Worm (Caenorhabditis elegans) whole organism, L1 larva: ENCODE data around the gene best-19.
A peak's percentile ranks its signal among the peaks of the same experiment; 100 is the strongest.

ENCODE experiments used
- F16B12.6 ChIP-seq: fragments of 150-350 bp; optimal IDR thresholded peaks from 2 replicates; lab custom pipeline; 2014; ENCODE audit warnings: missing biosample characterization, missing genetic modification characterization
- aha-1 ChIP-seq: fragments of 150-350 bp; optimal IDR thresholded peaks from 2 replicates; lab custom pipeline; 2014; ENCODE audit warnings: missing biosample characterization, missing genetic modification characterization
- blmp-1 ChIP-seq: fragments of 150-350 bp; optimal IDR thresholded peaks from 2 replicates; lab custom pipeline; 2014; ENCODE audit warnings: missing biosample characterization, missing genetic modification characterization
- ceh-63 ChIP-seq: fragments of 200-800 bp; sonication (Bioruptor generic); optimal IDR thresholded peaks from 2 replicates; lab custom pipeline; 2018; ENCODE audit warnings: mild to moderate bottlenecking, missing genetic modification characterization, missing compliant biosample characterization
- ceh-8 ChIP-seq: fragments of 200-800 bp; sonication (Bioruptor generic); optimal IDR thresholded peaks from 2 replicates; lab custom pipeline; 2018; ENCODE audit warnings: mild to moderate bottlenecking, missing genetic modification characterization, moderate library complexity, missing compliant biosample characterization
- ceh-90 ChIP-seq: sonication (generic microtip); optimal IDR thresholded peaks from 2 replicates; lab custom pipeline; 2016; ENCODE audit warnings: missing genetic modification characterization, missing compliant biosample characterization
- dpl-1 ChIP-seq, 3 experiments: fragments of 150-350 bp in 2 of 3; sonication (generic microtip) in 1 of 3; optimal IDR thresholded peaks; 2 replicates each; lab custom pipeline; 2014 to 2017; ENCODE audit warnings: missing biosample characterization in 3 of 3, missing genetic modification characterization in 3 of 3, missing genetic modification reagents in 3 of 3
- dsc-1 ChIP-seq: sonication (generic microtip); optimal IDR thresholded peaks from 2 replicates; lab custom pipeline; 2016; ENCODE audit warnings: mild to moderate bottlenecking, missing genetic modification characterization, missing compliant biosample characterization
- efl-1 ChIP-seq, 4 experiments: fragments of 150-350 bp; optimal IDR thresholded peaks in 3 of 4; peaks in 1 of 4; 1 replicate in 1 of 4; 2 replicates in 3 of 4; lab custom pipeline; 2014; ENCODE audit warnings: missing biosample characterization in 2 of 4, missing genetic modification characterization in 2 of 4, missing genetic modification reagents in 2 of 4
- efl-3 ChIP-seq: fragments of 200-800 bp; sonication (Bioruptor generic); optimal IDR thresholded peaks from 2 replicates; lab custom pipeline; 2018; ENCODE audit warnings: mild to moderate bottlenecking, missing genetic modification characterization, missing compliant biosample characterization
- egl-13 ChIP-seq: sonication (generic microtip); optimal IDR thresholded peaks from 2 replicates; lab custom pipeline; 2016; ENCODE audit warnings: missing genotype, missing genetic modification reagents, missing genetic modification characterization, missing compliant biosample characterization
- elt-2 ChIP-seq: sonication (generic microtip); optimal IDR thresholded peaks from 2 replicates; lab custom pipeline; 2016; ENCODE audit warnings: missing genetic modification characterization, mild to moderate bottlenecking, inconsistent platforms, missing compliant biosample characterization, missing genetic modification reagents
- ets-5 ChIP-seq: fragments of 200-800 bp; sonication (Bioruptor generic); IDR thresholded peaks from 2 replicates; pipeline ENCODE4 v1.3.6; 2022; ENCODE audit warnings: missing genetic modification characterization, missing compliant biosample characterization
- fkh-10 ChIP-seq: sonication (generic microtip); optimal IDR thresholded peaks from 2 replicates; lab custom pipeline; 2017; ENCODE audit warnings: missing biosample characterization, missing genetic modification reagents, missing genetic modification characterization
- fkh-4 ChIP-seq: sonication (generic microtip); optimal IDR thresholded peaks from 2 replicates; lab custom pipeline; 2016; ENCODE audit warnings: missing compliant biosample characterization, missing genetic modification characterization, borderline replicate concordance
- fkh-8 ChIP-seq: sonication (generic microtip); optimal IDR thresholded peaks from 2 replicates; lab custom pipeline; 2016; ENCODE audit warnings: mild to moderate bottlenecking, missing genetic modification characterization, missing compliant biosample characterization
- fos-1 ChIP-seq: fragments of 150-350 bp; optimal IDR thresholded peaks from 2 replicates; lab custom pipeline; 2014; ENCODE audit warnings: missing biosample characterization, missing genetic modification characterization
- grh-1 ChIP-seq: fragments of 200-800 bp; sonication (Bioruptor generic); IDR thresholded peaks from 2 replicates; pipeline ENCODE4 v1.3.6; 2022; ENCODE audit warnings: missing genetic modification reagents, missing genetic modification characterization, missing compliant biosample characterization
- hlh-17 ChIP-seq: fragments of 200-800 bp; sonication (Bioruptor generic); optimal IDR thresholded peaks from 2 replicates; lab custom pipeline; 2018; ENCODE audit warnings: missing genetic modification characterization, mild to moderate bottlenecking, missing compliant biosample characterization, moderate library complexity, borderline replicate concordance
- hpl-2 ChIP-seq: fragments of 150-350 bp; optimal IDR thresholded peaks from 2 replicates; lab custom pipeline; 2014; ENCODE audit warnings: missing biosample characterization, missing genetic modification reagents, missing genetic modification characterization
- lin-15B ChIP-seq: fragments of 150-350 bp; sonication (generic microtip); optimal IDR thresholded peaks from 3 replicates; lab custom pipeline; 2014; ENCODE audit warnings: missing biosample characterization, missing genetic modification characterization
- lin-39 ChIP-seq: fragments of 150-350 bp; optimal IDR thresholded peaks from 2 replicates; lab custom pipeline; 2014; ENCODE audit warnings: missing biosample characterization, missing genetic modification reagents, missing genetic modification characterization
- lir-3 ChIP-seq: sonication (generic microtip); optimal IDR thresholded peaks from 2 replicates; lab custom pipeline; 2016; ENCODE audit warnings: mild to moderate bottlenecking, missing genetic modification characterization, moderate library complexity, missing compliant biosample characterization; ENCODE audit not compliant: poor library complexity
- mab-9 ChIP-seq: fragments of 200-800 bp; sonication (Bioruptor generic); IDR thresholded peaks from 2 replicates; pipeline ENCODE4 v1.3.6; 2022; ENCODE audit warnings: missing genetic modification reagents, missing genetic modification characterization, missing compliant biosample characterization
- mdl-1 ChIP-seq, 2 experiments: fragments of 150-350 bp; optimal IDR thresholded peaks; 2 replicates each; lab custom pipeline; 2014 to 2017; ENCODE audit warnings: missing biosample characterization in 2 of 2, missing genetic modification characterization in 2 of 2, inconsistent platforms in 1 of 2
- mef-2 ChIP-seq: fragments of 150-350 bp; optimal IDR thresholded peaks from 2 replicates; lab custom pipeline; 2014; ENCODE audit warnings: missing biosample characterization, missing genetic modification characterization
- mep-1 ChIP-seq: fragments of 150-350 bp; optimal IDR thresholded peaks from 2 replicates; lab custom pipeline; 2014; ENCODE audit warnings: missing biosample characterization, missing genetic modification characterization
- nhr-11 ChIP-seq: fragments of 150-350 bp; optimal IDR thresholded peaks from 2 replicates; lab custom pipeline; 2014; ENCODE audit warnings: missing biosample characterization, missing genetic modification characterization
- nhr-28 ChIP-seq: fragments of 150-350 bp; optimal IDR thresholded peaks from 2 replicates; lab custom pipeline; 2014; ENCODE audit warnings: missing biosample characterization, missing genetic modification characterization
- nhr-47 ChIP-seq: sonication (generic microtip); optimal IDR thresholded peaks from 2 replicates; lab custom pipeline; 2016; ENCODE audit warnings: mild to moderate bottlenecking, missing genetic modification characterization, moderate library complexity, missing compliant biosample characterization
- nhr-77 ChIP-seq: fragments of 150-350 bp; optimal IDR thresholded peaks from 2 replicates; lab custom pipeline; 2014; ENCODE audit warnings: missing biosample characterization, missing genetic modification characterization
- nhr-85 ChIP-seq: sonication (generic microtip); peaks from one replicate; lab custom pipeline; 2016; ENCODE audit warnings: missing genetic modification characterization, inconsistent platforms, missing compliant biosample characterization
- pax-3 ChIP-seq: fragments of 200-800 bp; sonication (Bioruptor generic); optimal IDR thresholded peaks from 2 replicates; lab custom pipeline; 2018; ENCODE audit warnings: mild to moderate bottlenecking, missing genetic modification characterization, moderate library complexity, missing compliant biosample characterization
- skn-1 ChIP-seq: fragments of 150-350 bp; optimal IDR thresholded peaks from 2 replicates; lab custom pipeline; 2014; ENCODE audit warnings: missing biosample characterization, missing genetic modification characterization
- sox-4 ChIP-seq: sonication (generic microtip); optimal IDR thresholded peaks from 2 replicates; lab custom pipeline; 2016; ENCODE audit warnings: missing genetic modification characterization, missing compliant biosample characterization
- sup-37 ChIP-seq: fragments of 200-800 bp; sonication (Bioruptor generic); optimal IDR thresholded peaks from 2 replicates; lab custom pipeline; 2018; ENCODE audit warnings: mild to moderate bottlenecking, missing genetic modification characterization, missing compliant biosample characterization
- tlp-1 ChIP-seq: fragments of 150-350 bp; optimal IDR thresholded peaks from 2 replicates; lab custom pipeline; 2014; ENCODE audit warnings: missing biosample characterization, missing genetic modification characterization
- unc-30 ChIP-seq: sonication (generic microtip); optimal IDR thresholded peaks from 2 replicates; lab custom pipeline; 2017; ENCODE audit warnings: missing biosample characterization, missing genetic modification characterization
- unc-62 ChIP-seq: fragments of 150-350 bp; optimal IDR thresholded peaks from 2 replicates; lab custom pipeline; 2014; ENCODE audit warnings: missing biosample characterization, missing genetic modification reagents, missing genetic modification characterization
- unc-86 ChIP-seq: sonication (generic microtip); optimal IDR thresholded peaks from 2 replicates; lab custom pipeline; 2016; ENCODE audit warnings: missing genetic modification characterization, missing compliant biosample characterization
- unc-98 ChIP-seq: fragments of 200-800 bp; sonication (Bioruptor generic); IDR thresholded peaks from 2 replicates; pipeline ENCODE4 v1.3.6; 2022; ENCODE audit warnings: missing genetic modification characterization, missing compliant biosample characterization
- vab-15 ChIP-seq: sonication (generic microtip); optimal IDR thresholded peaks from 2 replicates; lab custom pipeline; 2017; ENCODE audit warnings: missing genotype, mild to moderate bottlenecking, missing genetic modification characterization, missing compliant biosample characterization
- xbp-1 ChIP-seq: sonication (generic microtip); optimal IDR thresholded peaks from 2 replicates; lab custom pipeline; 2016; ENCODE audit warnings: missing genetic modification characterization, missing compliant biosample characterization
- zip-4 ChIP-seq: fragments of 200-800 bp; sonication (Bioruptor generic); optimal IDR thresholded peaks from 2 replicates; lab custom pipeline; 2018; ENCODE audit warnings: mild to moderate bottlenecking, missing genetic modification characterization, moderate library complexity, missing compliant biosample characterization

Gene best-19

ce11 chrIV:296849-297248 lies 13.4 kb downstream of the best-19 start (continued):
- TF ChIP-seq pax-3 (tag; lab: Kevin White, UChicago) (no peak), ceh-8 (GFP tag; lab: Kevin White, UChicago) (no peak), lir-3 (tag; lab: Kevin White, UChicago) (no peak), unc-30 (tag; lab: Kevin White, UChicago) (no peak), fos-1 (tag; lab: Kevin White, UChicago) (no peak), hpl-2 (GFP tag; lab: Kevin White, UChicago) (no peak), F16B12.6 (tag; lab: Kevin White, UChicago) (no peak)

ce11 chrIV:298204-298603 lies 14.8 kb downstream of the best-19 start, which contains the start of gene pnp-1:
Gene pnp-1, minus strand, starts transcription at chrIV:298304.
- no peak for TF ChIP-seq blmp-1 (tag; lab: Kevin White, UChicago)
- TF ChIP-seq nhr-47 (tag; lab: Kevin White, UChicago): no peak
- TF ChIP-seq nhr-11 (tag; lab: Kevin White, UChicago): no peak
- TF ChIP-seq nhr-77 (tag; lab: Kevin White, UChicago): no peak
- no peak for TF ChIP-seq mab-9 (GFP tag; lab: Robert Waterston, UW)
- TF ChIP-seq mep-1: no peak
- no peak for TF ChIP-seq ceh-63 (GFP tag; lab: Kevin White, UChicago)
- TF ChIP-seq ets-5 (GFP tag; lab: Robert Waterston, UW): no peak
- no peak for TF ChIP-seq ceh-90 (tag; lab: Kevin White, UChicago)
- no peak for TF ChIP-seq nhr-28 (tag; lab: Kevin White, UChicago)
- no peak for TF ChIP-seq dsc-1 (tag; lab: Kevin White, UChicago)

ce11 chrIV:299190-299589 lies 15.7 kb downstream of the best-19 start:
- TF ChIP-seq efl-1 (optimal IDR thresholded peaks at IDR 0.05; lab: Kevin White, UChicago) (no peak), efl-1 (GFP tag; optimal IDR thresholded peaks at IDR 0.05 in 1 of 2; lab: Kevin White, UChicago) (peak in 1 of 2 experiments; percentile 91), ceh-8 (GFP tag; lab: Kevin White, UChicago) (no peak)

- no peak for TF ChIP-seq fkh-10 (GFP tag; lab: Kevin White, UChicago)
- TF ChIP-seq xbp-1: no peak
- no peak for TF ChIP-seq unc-98
- TF ChIP-seq hlh-17: no peak
- no peak for TF ChIP-seq unc-86 (tag; lab: Kevin White, UChicago)
- TF ChIP-seq efl-1 (optimal IDR thresholded peaks at IDR 0.05; lab: Kevin White, UChicago): no peak
- TF ChIP-seq efl-1 (GFP tag; optimal IDR thresholded peaks at IDR 0.05 in 1 of 2; lab: Kevin White, UChicago): no peak
- no peak for TF ChIP-seq nhr-85
- no peak for TF ChIP-seq mef-2 (tag; lab: Kevin White, UChicago)
- TF ChIP-seq sup-37: no peak
- no peak for TF ChIP-seq vab-15
- no peak for TF ChIP-seq dsc-1 (tag; lab: Kevin White, UChicago)
- no peak for TF ChIP-seq mdl-1 (tag; optimal IDR thresholded peaks at IDR 0.05; lab: Kevin White, UChicago)
- TF ChIP-seq unc-30 (tag; lab: Kevin White, UChicago): no peak
- no peak for TF ChIP-seq skn-1 (tag; lab: Kevin White, UChicago)
- TF ChIP-seq lin-15B: no peak
Measured at ce11 chrIV:300307-300706, 16.9 kb downstream of the best-19 start.

ce11 chrIV:302743-303142 lies 19.3 kb downstream of the best-19 start:
- TF ChIP-seq efl-1 (optimal IDR thresholded peaks at IDR 0.05; lab: Kevin White, UChicago): no peak
- peak in 1 of 2 experiments; percentile 78 for TF ChIP-seq efl-1 (GFP tag; optimal IDR thresholded peaks at IDR 0.05 in 1 of 2; lab: Kevin White, UChicago)
- no peak for TF ChIP-seq sox-4 (tag; lab: Kevin White, UChicago)
- no peak for TF ChIP-seq nhr-28 (tag; lab: Kevin White, UChicago)
- no peak for TF ChIP-seq fkh-8 (tag; lab: Kevin White, UChicago)
- no peak for TF ChIP-seq dpl-1 (GFP tag; optimal IDR thresholded peaks at IDR 0.05; lab: Kevin White, UChicago)
- no peak for TF ChIP-seq tlp-1 (tag; lab: Kevin White, UChicago)
- no peak for TF ChIP-seq efl-3 (GFP tag; lab: Kevin White, UChicago)
- no peak for TF ChIP-seq unc-98
- no peak for TF ChIP-seq unc-30 (tag; lab: Kevin White, UChicago)
- TF ChIP-seq skn-1 (tag; lab: Kevin White, UChicago): no peak
- no peak for TF ChIP-seq fos-1 (tag; lab: Kevin White, UChicago)
- TF ChIP-seq zip-4 (GFP tag; lab: Kevin White, UChicago): no peak
- no peak for TF ChIP-seq aha-1 (tag; lab: Kevin White, UChicago)
- TF ChIP-seq fkh-4 (tag; lab: Kevin White, UChicago): no peak
- TF ChIP-seq hpl-2 (GFP tag; lab: Kevin White, UChicago): no peak
- no peak for TF ChIP-seq lin-39
- 0 out of 2 replicates have a peak, but pooled peaks have one; percentile 24 for TF ChIP-seq grh-1 (GFP tag; lab: Robert Waterston, UW)
- TF ChIP-seq egl-13 (tag; lab: Kevin White, UChicago): peak; percentile 36
- no peak for TF ChIP-seq unc-62
- TF ChIP-seq vab-15: no peak
- TF ChIP-seq elt-2: no peak
